Worm (Caenorhabditis elegans): ENCODE measurements around the gene cest-30.

Gene cest-30

DNA sequence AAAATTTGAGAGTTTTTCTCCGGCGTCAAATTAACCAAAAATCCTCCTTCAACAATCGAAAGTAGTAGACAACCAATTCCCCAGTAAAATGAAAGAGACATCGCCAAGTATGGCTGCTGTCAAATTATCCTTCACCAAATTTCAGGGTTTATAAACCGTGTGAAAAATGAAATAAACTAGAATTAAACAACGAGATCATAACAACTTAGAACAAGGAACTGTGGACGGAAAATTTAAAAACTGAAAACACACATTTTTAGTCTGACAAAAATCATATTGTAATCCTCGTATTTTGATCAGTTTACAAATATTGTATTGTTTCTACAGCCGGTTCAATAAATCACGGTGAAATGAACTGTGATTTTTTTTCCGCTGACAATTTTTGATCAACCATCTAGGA, at the start of gene cest-30:
TSS of gene cest-30 (minus strand) at position 101 of the 400 bp plus-strand sequence.
- TF ChIP-seq R02D3.7 (tag; optimal IDR thresholded peaks at IDR 0.05), result no peak
- no peak for TF ChIP-seq ztf-11 (tag; optimal IDR thresholded peaks at IDR 0.05)
- no peak for TF ChIP-seq mml-1 (tag; optimal IDR thresholded peaks at IDR 0.05)
- no peak for TF ChIP-seq nhr-12 (tag; optimal IDR thresholded peaks at IDR 0.05)
- TF ChIP-seq aly-2 (tag; optimal IDR thresholded peaks at IDR 0.05), result no peak
- TF ChIP-seq pha-4 (tag; optimal IDR thresholded peaks at IDR 0.05), result no peak
- no peak for TF ChIP-seq elt-1 (tag; optimal IDR thresholded peaks at IDR 0.05)
- TF ChIP-seq lin-15B (tag; optimal IDR thresholded peaks at IDR 0.05), result no peak
- no peak for TF ChIP-seq nhr-237 (tag; optimal IDR thresholded peaks at IDR 0.05)

- TF ChIP-seq pha-4 (tag; optimal IDR thresholded peaks at IDR 0.05) (no peak), egl-5 (tag; optimal IDR thresholded peaks at IDR 0.05) (no peak), ama-1 (optimal IDR thresholded peaks at IDR 0.05) (no peak), skn-1 (tag; optimal IDR thresholded peaks at IDR 0.05) (no peak), ztf-4 (tag; optimal IDR thresholded peaks at IDR 0.05) (no peak), ceh-9 (tag; optimal IDR thresholded peaks at IDR 0.05) (no peak), nhr-43 (tag; optimal IDR thresholded peaks at IDR 0.05; ENCODE audit: poor library complexity, severe bottlenecking) (no peak), elt-3 (tag; optimal IDR thresholded peaks at IDR 0.05) (no peak)
Observed at ce11 chrV:5312453-5312852, 49.6 kb upstream of the cest-30 start, which contains the start of gene C10G8.3. Gene C10G8.3, plus strand, starts transcription at chrV:5312753.

- TF ChIP-seq ztf-4 (tag; optimal IDR thresholded peaks at IDR 0.05), result no peak
- TF ChIP-seq skn-1 (tag; optimal IDR thresholded peaks at IDR 0.05), result no peak
- no peak for TF ChIP-seq unc-39 (tag; optimal IDR thresholded peaks at IDR 0.05)
- TF ChIP-seq elt-1 (tag; optimal IDR thresholded peaks at IDR 0.05), result no peak
- no peak for TF ChIP-seq nhr-12 (tag; optimal IDR thresholded peaks at IDR 0.05)
- no peak for TF ChIP-seq nhr-25 (tag; optimal IDR thresholded peaks at IDR 0.05)
- no peak for TF ChIP-seq elt-3 (tag; optimal IDR thresholded peaks at IDR 0.05)
- TF ChIP-seq tbx-2 (tag; optimal IDR thresholded peaks at IDR 0.05), result no peak
- TF ChIP-seq sea-2 (GFP tag; optimal IDR thresholded peaks at IDR 0.05), result no peak
- TF ChIP-seq R02D3.7 (tag; optimal IDR thresholded peaks at IDR 0.05), result no peak
- no peak for TF ChIP-seq ceh-9 (tag; optimal IDR thresholded peaks at IDR 0.05)
- no peak for TF ChIP-seq nhr-28 (tag; optimal IDR thresholded peaks at IDR 0.05)
- TF ChIP-seq fkh-2 (tag; optimal IDR thresholded peaks at IDR 0.05), result no peak
- TF ChIP-seq nhr-237 (tag; optimal IDR thresholded peaks at IDR 0.05), result no peak
- TF ChIP-seq nhr-77 (tag; optimal IDR thresholded peaks at IDR 0.05), result no peak
Observed at ce11 chrV:5311635-5312034, 48.7 kb upstream of the cest-30 start, which contains the start of gene C10G8.4. Gene C10G8.4, plus strand, starts transcription at chrV:5311935.

DNA sequence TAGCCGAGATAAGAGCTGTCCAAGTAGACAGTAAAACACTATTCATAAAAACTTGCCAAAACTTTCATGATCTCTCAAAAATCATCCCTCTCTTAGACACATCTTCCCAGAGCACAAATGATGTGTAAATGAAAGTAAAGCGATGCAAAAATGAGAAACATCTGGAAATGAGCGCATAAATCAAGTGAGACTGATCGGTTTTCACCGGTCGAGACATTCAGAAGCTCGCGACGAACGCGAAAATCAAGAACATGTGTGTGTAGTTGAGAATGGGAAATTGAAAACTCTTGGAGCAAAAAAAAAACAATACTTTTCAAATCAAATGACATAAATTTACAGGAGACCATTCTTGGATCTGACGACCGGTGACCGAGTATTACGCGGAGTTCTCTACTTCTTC, 41.5 kb upstream of the cest-30 start:
- TF ChIP-seq hmg-11 (tag; optimal IDR thresholded peaks at IDR 0.05), result no peak
- no peak for TF ChIP-seq lsy-12 (tag; optimal IDR thresholded peaks at IDR 0.05)
- TF ChIP-seq skn-1 (tag; optimal IDR thresholded peaks at IDR 0.05), result no peak
- TF ChIP-seq nhr-77 (tag; optimal IDR thresholded peaks at IDR 0.05), result no peak
- TF ChIP-seq nhr-43 (tag; optimal IDR thresholded peaks at IDR 0.05; ENCODE audit: poor library complexity, severe bottlenecking), result no peak
- no peak for TF ChIP-seq unc-62 (GFP tag; optimal IDR thresholded peaks at IDR 0.05)
- TF ChIP-seq fos-1 (tag; optimal IDR thresholded peaks at IDR 0.05), result no peak
- no peak for TF ChIP-seq fkh-10 (GFP tag; optimal IDR thresholded peaks at IDR 0.05)
- TF ChIP-seq nhr-25 (tag; optimal IDR thresholded peaks at IDR 0.05), result no peak
- TF ChIP-seq ceh-16 (tag; optimal IDR thresholded peaks at IDR 0.05), result no peak
- no peak for TF ChIP-seq eor-1 (tag; optimal IDR thresholded peaks at IDR 0.05)
- TF ChIP-seq elt-3 (tag; optimal IDR thresholded peaks at IDR 0.05), result no peak
- no peak for TF ChIP-seq nfya-1 (tag; optimal IDR thresholded peaks at IDR 0.05; ENCODE audit: insufficient read depth)

ce11 chrV:5303389-5303788, 40.5 kb upstream of the cest-30 start, which contains the start of gene ncx-2:
Gene ncx-2, plus strand, starts transcription at chrV:5303689.
- TF ChIP-seq ztf-11 (tag; optimal IDR thresholded peaks at IDR 0.05) (no peak), pqm-1 (tag; optimal IDR thresholded peaks at IDR 0.05) (no peak), nfya-1 (tag; optimal IDR thresholded peaks at IDR 0.05; ENCODE audit: insufficient read depth) (no peak), fkh-10 (GFP tag; optimal IDR thresholded peaks at IDR 0.05) (no peak), fkh-2 (tag; optimal IDR thresholded peaks at IDR 0.05) (no peak), ceh-16 (tag; optimal IDR thresholded peaks at IDR 0.05) (no peak), nhr-28 (tag; optimal IDR thresholded peaks at IDR 0.05) (no peak), lin-39 (tag; optimal IDR thresholded peaks at IDR 0.05) (no peak), elt-2 (tag; optimal IDR thresholded peaks at IDR 0.05) (no peak), skn-1 (tag; optimal IDR thresholded peaks at IDR 0.05) (no peak), tbx-2 (tag; optimal IDR thresholded peaks at IDR 0.05) (no peak)

Measured in whole organism, L3 larva.